Worm (Caenorhabditis elegans) whole organism, young adult: Measurements from ENCODE around the gene ZK673.2.
A peak's percentile ranks its signal among the peaks of the same experiment; 100 is the strongest.

Experiments used
- B0019.2 ChIP-seq: fragments of 200-800 bp; sonication (Bioruptor generic); conservative IDR thresholded peaks from 2 replicates; pipeline ENCODE4 v1.3.6; 2022; ENCODE audit warnings: missing genetic modification reagents, missing genetic modification characterization, missing compliant biosample characterization
- C17E4.6 ChIP-seq: fragments of 200-800 bp; sonication (Bioruptor generic); IDR thresholded peaks from 2 replicates; pipeline ENCODE4 v1.3.6; 2022; ENCODE audit warnings: missing genetic modification reagents, missing genetic modification characterization, missing compliant biosample characterization
- F33H1.4 ChIP-seq: fragments of 200-800 bp; sonication (Bioruptor generic); IDR thresholded peaks from 2 replicates; pipeline ENCODE4 v1.3.6; 2022; ENCODE audit warnings: missing genetic modification reagents, missing genetic modification characterization, missing compliant biosample characterization
- F37B4.10 ChIP-seq: fragments of 200-800 bp; sonication (Bioruptor generic); IDR thresholded peaks from 2 replicates; pipeline ENCODE4 v1.3.6; 2022; ENCODE audit warnings: missing genetic modification characterization, missing compliant biosample characterization
- K11D2.4 ChIP-seq: fragments of 200-800 bp; sonication (Bioruptor generic); IDR thresholded peaks from 2 replicates; pipeline ENCODE4 v1.3.6; 2022; ENCODE audit warnings: missing genetic modification reagents, missing genetic modification characterization, missing compliant biosample characterization
- T26A5.8 ChIP-seq: sonication (generic microtip); optimal IDR thresholded peaks from 2 replicates; lab custom pipeline; 2016; ENCODE audit warnings: missing genetic modification characterization, missing compliant biosample characterization
- Y53G8AR.9 ChIP-seq: fragments of 200-800 bp; sonication (Bioruptor generic); conservative IDR thresholded peaks from 2 replicates; pipeline ENCODE4 v1.3.6; 2022; ENCODE audit warnings: missing genetic modification reagents, missing genetic modification characterization, missing compliant biosample characterization
- Y56A3A.18 ChIP-seq: fragments of 200-800 bp; sonication (Bioruptor generic); IDR thresholded peaks from 2 replicates; pipeline ENCODE4 v1.3.6; 2022; ENCODE audit warnings: missing genetic modification reagents, missing genetic modification characterization, missing compliant biosample characterization
- Y79H2A.3 ChIP-seq: fragments of 200-800 bp; sonication (Bioruptor generic); conservative IDR thresholded peaks from 2 replicates; pipeline ENCODE4 v1.3.6; 2022; ENCODE audit warnings: missing genetic modification reagents, missing genetic modification characterization, missing compliant biosample characterization
- Y95B8A.8 ChIP-seq: fragments of 200-800 bp; sonication (Bioruptor generic); IDR thresholded peaks from 2 replicates; pipeline ENCODE4 v1.3.6; 2022; ENCODE audit warnings: missing genetic modification reagents, missing genetic modification characterization, missing compliant biosample characterization
- ZK185.1 ChIP-seq: sonication (generic microtip); optimal IDR thresholded peaks from 2 replicates; lab custom pipeline; 2016; ENCODE audit warnings: mild to moderate bottlenecking, missing genetic modification characterization, missing compliant biosample characterization; ENCODE audit not compliant: poor library complexity, severe bottlenecking
- atf-7 ChIP-seq: sonication (generic microtip); optimal IDR thresholded peaks from 2 replicates; lab custom pipeline; 2017; ENCODE audit warnings: mild to moderate bottlenecking, missing genetic modification characterization, missing compliant biosample characterization
- athp-1 ChIP-seq: sonication (generic microtip); optimal IDR thresholded peaks from 2 replicates; lab custom pipeline; 2017; ENCODE audit warnings: mild to moderate bottlenecking, missing genetic modification characterization, missing compliant biosample characterization
- cebp-1 ChIP-seq, 2 experiments: fragments of 200-800 bp in 1 of 2; sonication (Bioruptor generic) in 1 of 2; sonication (generic microtip) in 1 of 2; IDR thresholded peaks in 1 of 2; optimal IDR thresholded peaks in 1 of 2; 2 replicates each; pipeline versions ENCODE4 v1.3.6 to Lab custom; 2017 to 2022; ENCODE audit warnings: missing compliant biosample characterization in 2 of 2, missing genetic modification characterization in 2 of 2, mild to moderate bottlenecking in 1 of 2, missing genetic modification reagents in 1 of 2, moderate library complexity in 1 of 2
- cebp-2 ChIP-seq: fragments of 200-800 bp; sonication (Bioruptor generic); IDR thresholded peaks from 2 replicates; pipeline ENCODE4 v1.3.6; 2022; ENCODE audit warnings: missing genetic modification characterization, missing compliant biosample characterization
- ceh-100 ChIP-seq: fragments of 200-800 bp; sonication (Bioruptor generic); IDR thresholded peaks from 2 replicates; pipeline ENCODE4 v1.3.6; 2022; ENCODE audit warnings: missing genetic modification reagents, missing genetic modification characterization, missing compliant biosample characterization
- ceh-40 ChIP-seq: fragments of 200-800 bp; sonication (Bioruptor generic); IDR thresholded peaks from 2 replicates; pipeline ENCODE4 v1.3.6; 2022; ENCODE audit warnings: missing genetic modification characterization, missing compliant biosample characterization
- die-1 ChIP-seq: sonication (generic microtip); optimal IDR thresholded peaks from 2 replicates; lab custom pipeline; 2016; ENCODE audit warnings: missing genotype, mild to moderate bottlenecking, missing genetic modification characterization, missing compliant biosample characterization
- hmg-1.2 ChIP-seq: fragments of 200-800 bp; sonication (Bioruptor generic); IDR thresholded peaks from 2 replicates; pipeline ENCODE4 v1.3.6; 2022; ENCODE audit warnings: missing genetic modification reagents, missing genetic modification characterization, missing compliant biosample characterization
- hrde-1 ChIP-seq: sonication (generic microtip); optimal IDR thresholded peaks from 2 replicates; lab custom pipeline; 2016; ENCODE audit warnings: missing genetic modification characterization, mild to moderate bottlenecking, missing compliant biosample characterization, moderate library complexity, missing genotype, missing genetic modification reagents, borderline replicate concordance
- let-526 ChIP-seq: fragments of 200-800 bp; sonication (Bioruptor generic); IDR thresholded peaks from 2 replicates; pipeline ENCODE4 v1.3.6; 2022; ENCODE audit warnings: missing genetic modification reagents, missing genetic modification characterization, missing compliant biosample characterization
- let-607 ChIP-seq, 2 experiments: fragments of 200-800 bp in 1 of 2; sonication (Bioruptor generic) in 1 of 2; sonication (generic microtip) in 1 of 2; optimal IDR thresholded peaks; 2 replicates each; lab custom pipeline; 2016 to 2018; ENCODE audit warnings: mild to moderate bottlenecking in 2 of 2, missing compliant biosample characterization in 2 of 2, missing genetic modification characterization in 2 of 2, moderate library complexity in 2 of 2, missing genotype in 1 of 2
- lsy-27 ChIP-seq: sonication (generic microtip); optimal IDR thresholded peaks from 2 replicates; lab custom pipeline; 2017; ENCODE audit warnings: missing genetic modification characterization, mild to moderate bottlenecking, missing compliant biosample characterization, antibody characterized with exemption, missing genotype, borderline replicate concordance; ENCODE audit not compliant: insufficient read depth
- madf-10 ChIP-seq: sonication (generic microtip); optimal IDR thresholded peaks from 2 replicates; lab custom pipeline; 2016; ENCODE audit warnings: mild to moderate bottlenecking, missing genetic modification characterization, missing compliant biosample characterization
- madf-3 ChIP-seq: fragments of 200-800 bp; sonication (Bioruptor generic); IDR thresholded peaks from 2 replicates; pipeline ENCODE4 v1.3.6; 2022; ENCODE audit warnings: missing genetic modification reagents, missing genetic modification characterization, missing compliant biosample characterization
- madf-6 ChIP-seq: fragments of 200-800 bp; sonication (Bioruptor generic); IDR thresholded peaks from 2 replicates; pipeline ENCODE4 v1.3.6; 2022; ENCODE audit warnings: missing genetic modification reagents, missing genetic modification characterization, missing compliant biosample characterization
- mcd-1 ChIP-seq: fragments of 200-800 bp; sonication (Bioruptor generic); IDR thresholded peaks from 2 replicates; pipeline ENCODE4 v1.3.6; 2022; ENCODE audit warnings: missing genetic modification reagents, missing genetic modification characterization, missing compliant biosample characterization
- nfya-1 ChIP-seq: sonication (generic microtip); optimal IDR thresholded peaks from 2 replicates; lab custom pipeline; 2017; ENCODE audit warnings: antibody characterized with exemption, missing compliant biosample characterization, missing genetic modification characterization, borderline replicate concordance; ENCODE audit not compliant: insufficient read depth
- nfya-2 ChIP-seq: fragments of 200-800 bp; sonication (Bioruptor generic); IDR thresholded peaks from 2 replicates; pipeline ENCODE4 v1.3.6; 2022; ENCODE audit warnings: missing genetic modification reagents, missing genetic modification characterization, missing compliant biosample characterization
- nfyb-1 ChIP-seq: fragments of 200-800 bp; sonication (Bioruptor generic); IDR thresholded peaks from 2 replicates; pipeline ENCODE4 v1.3.6; 2022; ENCODE audit warnings: missing genetic modification reagents, missing genetic modification characterization, missing compliant biosample characterization
- nhr-179 ChIP-seq: sonication (generic microtip); optimal IDR thresholded peaks from 2 replicates; lab custom pipeline; 2016; ENCODE audit warnings: mild to moderate bottlenecking, missing genetic modification characterization, missing compliant biosample characterization
- nhr-80 ChIP-seq: sonication (generic microtip); optimal IDR thresholded peaks from 2 replicates; lab custom pipeline; 2016; ENCODE audit warnings: missing genetic modification characterization, missing compliant biosample characterization
- rcor-1 ChIP-seq: fragments of 200-800 bp; sonication (Bioruptor generic); IDR thresholded peaks from 2 replicates; pipeline ENCODE4 v1.3.6; 2022; ENCODE audit warnings: missing genetic modification reagents, missing genetic modification characterization, missing compliant biosample characterization
- repo-1 ChIP-seq: sonication (generic microtip); optimal IDR thresholded peaks from 2 replicates; lab custom pipeline; 2017; ENCODE audit warnings: mild to moderate bottlenecking, missing genetic modification characterization, missing compliant biosample characterization
- somi-1 ChIP-seq: fragments of 200-800 bp; sonication (Bioruptor generic); optimal IDR thresholded peaks from 2 replicates; lab custom pipeline; 2018; ENCODE audit warnings: mild to moderate bottlenecking, missing genetic modification characterization, missing compliant biosample characterization
- tlf-1 ChIP-seq: fragments of 200-800 bp; sonication (Bioruptor generic); optimal IDR thresholded peaks from 2 replicates; lab custom pipeline; 2018; ENCODE audit warnings: mild to moderate bottlenecking, missing genetic modification characterization, missing compliant biosample characterization
- xnd-1 ChIP-seq: sonication (generic microtip); optimal IDR thresholded peaks from 2 replicates; lab custom pipeline; 2016; ENCODE audit warnings: missing genotype, missing genetic modification reagents, missing genetic modification characterization, missing compliant biosample characterization
- zfh-2 ChIP-seq: fragments of 200-800 bp; sonication (Bioruptor generic); conservative IDR thresholded peaks from 2 replicates; pipeline ENCODE4 v1.3.6; 2022; ENCODE audit warnings: missing genetic modification reagents, missing genetic modification characterization, missing compliant biosample characterization
- ztf-26 ChIP-seq: sonication (generic microtip); optimal IDR thresholded peaks from 2 replicates; lab custom pipeline; 2017; ENCODE audit warnings: missing genetic modification characterization, missing compliant biosample characterization
- ztf-28 ChIP-seq: fragments of 200-800 bp; sonication (Bioruptor generic); IDR thresholded peaks from 2 replicates; pipeline ENCODE4 v1.3.6; 2022; ENCODE audit warnings: missing genetic modification reagents, missing genetic modification characterization, missing compliant biosample characterization

ZK673.2 gene

ce11 chrII:10445738-10446137, 2.3 kb upstream of the ZK673.2 start (continued):
- TF ChIP-seq hrde-1 (tag; lab: Kevin White, UChicago): no peak
- TF ChIP-seq nhr-80 (tag; lab: Kevin White, UChicago): peak; percentile 62
- no peak for TF ChIP-seq C17E4.6 (GFP tag; lab: Robert Waterston, UW)
- peak; percentile 86 for TF ChIP-seq cebp-1 (GFP tag; IDR thresholded peaks at IDR 0.05; lab: Robert Waterston, UW)
- TF ChIP-seq cebp-1 (tag; optimal IDR thresholded peaks at IDR 0.05; lab: Kevin White, UChicago): peak; percentile 93
- TF ChIP-seq nfyb-1: peak; percentile 35; the same call in 1 of the 2 replicates
- no peak for TF ChIP-seq ZK185.1 (tag; lab: Kevin White, UChicago)
- TF ChIP-seq Y79H2A.3 (GFP tag; lab: Robert Waterston, UW): no peak
- TF ChIP-seq madf-3 (GFP tag; lab: Robert Waterston, UW): no peak
- no peak for TF ChIP-seq Y95B8A.8 (GFP tag; lab: Robert Waterston, UW)
- no peak for TF ChIP-seq let-607 (tag; optimal IDR thresholded peaks at IDR 0.05; lab: Kevin White, UChicago)
- TF ChIP-seq ceh-40: no peak
- TF ChIP-seq nhr-179 (tag; lab: Kevin White, UChicago): no peak
- no peak for TF ChIP-seq atf-7 (tag; lab: Kevin White, UChicago)
- TF ChIP-seq repo-1 (tag; lab: Kevin White, UChicago): peak; percentile 50
- TF ChIP-seq K11D2.4: no peak

- TF ChIP-seq rcor-1 (GFP tag; lab: Robert Waterston, UW) (no peak), tlf-1 (GFP tag; lab: Kevin White, UChicago) (peak; percentile 11), xnd-1 (tag; lab: Kevin White, UChicago) (no peak), somi-1 (GFP tag; lab: Kevin White, UChicago) (peak; percentile 53), madf-6 (no peak), madf-10 (tag; lab: Kevin White, UChicago) (peak; percentile 12), let-526 (GFP tag; lab: Robert Waterston, UW) (0 out of 2 replicates have a peak, but pooled peaks have one; percentile 61), hmg-1.2 (GFP tag; lab: Robert Waterston, UW) (peak; percentile 15; the same call in 1 of the 2 replicates), T26A5.8 (tag; lab: Kevin White, UChicago) (no peak), ceh-100 (GFP tag; lab: Robert Waterston, UW) (no peak)
- TF ChIP-seq, all 124 proteins: peak for 5
Observed at ce11 chrII:10446300-10446699, 1.8 kb upstream of the ZK673.2 start.

DNA sequence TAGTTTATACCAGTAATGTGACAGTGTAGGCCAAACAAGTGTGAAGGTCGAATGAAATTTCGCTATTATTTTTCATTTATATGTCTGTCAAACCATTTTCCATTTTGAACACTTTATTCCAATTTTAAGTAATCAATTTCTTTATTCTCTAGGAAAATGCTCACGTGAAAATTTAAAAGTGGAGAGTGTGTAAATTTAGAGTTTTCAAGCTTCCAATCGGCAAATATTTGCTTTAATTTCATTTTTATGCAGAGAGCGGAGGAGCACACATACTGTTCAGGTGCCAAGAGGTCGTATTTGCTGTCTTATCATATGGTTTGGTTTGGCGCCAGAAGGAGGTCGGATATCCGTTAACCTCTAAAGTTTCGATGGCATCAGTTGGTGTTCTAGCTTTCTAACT, 1.3 kb upstream of the ZK673.2 start:
- TF ChIP-seq Y53G8AR.9 (GFP tag; lab: Robert Waterston, UW): 0 out of 2 replicates have a peak, but pooled peaks have one; percentile 9
- TF ChIP-seq F37B4.10: no peak

DNA sequence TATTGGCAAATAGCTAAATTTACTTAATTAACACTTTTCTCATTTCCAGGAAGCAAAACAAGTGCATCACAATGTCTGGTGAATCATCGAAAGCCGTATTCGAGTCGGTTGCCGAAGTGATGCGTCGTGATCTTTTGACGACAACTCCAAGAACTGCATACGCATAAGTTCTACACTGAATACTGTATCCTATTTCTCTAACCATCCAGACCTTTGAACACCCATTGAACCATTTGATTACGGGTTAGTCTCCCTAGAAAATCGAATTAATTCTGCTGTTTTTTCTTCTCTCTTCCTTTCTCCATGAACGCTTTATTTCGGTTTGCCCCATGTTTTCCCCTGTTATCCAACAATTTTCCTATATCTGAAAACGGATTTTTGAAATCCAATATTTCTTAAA, 1.6 kb downstream of the ZK673.2 start, which contains the start of gene lin-56:
TSS of gene lin-56 (plus strand) at position 301 of the 400 bp plus-strand sequence.
- TF ChIP-seq F33H1.4 (GFP tag; lab: Robert Waterston, UW): no peak
- TF ChIP-seq ceh-40: no peak
- TF ChIP-seq nfyb-1: 0 out of 2 replicates have a peak, but pooled peaks have one; percentile 16
- no peak for TF ChIP-seq nfya-1 (tag; lab: Kevin White, UChicago)
- peak; percentile 63; the same call in 1 of the 2 replicates for TF ChIP-seq let-526 (GFP tag; lab: Robert Waterston, UW)

ce11 chrII:10450335-10450734, 2.3 kb downstream of the ZK673.2 start:
- no peak for TF ChIP-seq die-1 (tag; lab: Kevin White, UChicago)
- TF ChIP-seq Y79H2A.3 (GFP tag; lab: Robert Waterston, UW): peak; percentile 61; the same call in 1 of the 2 replicates
- TF ChIP-seq ZK185.1 (tag; lab: Kevin White, UChicago): peak; percentile 10
- no peak for TF ChIP-seq zfh-2 (GFP tag; lab: Robert Waterston, UW)
- TF ChIP-seq mcd-1: peak; percentile 64
- TF ChIP-seq lsy-27 (tag; lab: Kevin White, UChicago): no peak
- no peak for TF ChIP-seq B0019.2 (GFP tag; lab: Robert Waterston, UW)
- peak; percentile 86 for TF ChIP-seq repo-1 (tag; lab: Kevin White, UChicago)
- peak; percentile 34; the same call in 1 of the 2 replicates for TF ChIP-seq madf-6
- peak; percentile 82 for TF ChIP-seq ztf-26 (tag; lab: Kevin White, UChicago)
- peak; percentile 49 for TF ChIP-seq athp-1 (tag; lab: Kevin White, UChicago)
- no peak for TF ChIP-seq nfya-2
- peak; percentile 5; the same call in 1 of the 2 replicates for TF ChIP-seq Y56A3A.18
- no peak for TF ChIP-seq cebp-2 (GFP tag; lab: Robert Waterston, UW)
- no peak for TF ChIP-seq ztf-28 (GFP tag; lab: Robert Waterston, UW)
